Worm (Caenorhabditis elegans): ENCODE data around the gene ZK1010.8.

DNA sequence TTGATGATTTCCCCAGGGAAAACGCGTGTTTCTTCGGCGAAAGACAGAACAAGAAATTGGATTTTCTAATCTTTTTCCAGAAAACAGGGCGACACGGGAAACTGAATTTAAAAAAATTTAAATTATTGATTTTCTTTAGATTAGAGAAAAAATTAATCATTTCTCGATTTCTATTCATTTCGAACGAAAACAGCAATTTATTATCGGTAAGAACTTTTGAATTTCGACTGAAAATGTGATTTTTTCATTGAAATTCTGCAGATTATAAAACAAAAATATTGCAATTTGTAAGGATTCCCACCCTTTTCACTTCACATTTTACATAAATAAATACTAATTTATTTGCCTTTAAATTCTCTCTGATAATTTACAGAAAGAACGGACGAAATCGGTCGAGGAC lies 28.1 kb downstream of the ZK1010.8 start, which contains the start of gene bckd-1A:
- no peak for TF ChIP-seq ceh-32 (tag; optimal IDR thresholded peaks at IDR 0.05; ENCODE audit: poor library complexity)
- no peak for TF ChIP-seq snpc-4 (tag; optimal IDR thresholded peaks at IDR 0.05)
- no peak for TF ChIP-seq nhr-28 (tag; optimal IDR thresholded peaks at IDR 0.05)
- no peak for TF ChIP-seq nhr-11 (tag; optimal IDR thresholded peaks at IDR 0.05)
- no peak for TF ChIP-seq nhr-237 (tag; optimal IDR thresholded peaks at IDR 0.05)
- no peak for TF ChIP-seq ama-1 (optimal IDR thresholded peaks at IDR 0.05)
- TF ChIP-seq lin-15B (tag; optimal IDR thresholded peaks at IDR 0.05): no peak
- no peak for TF ChIP-seq fkh-10 (GFP tag; optimal IDR thresholded peaks at IDR 0.05)
- TF ChIP-seq ceh-82 (tag; optimal IDR thresholded peaks at IDR 0.05): no peak
- TF ChIP-seq jun-1 (tag; optimal IDR thresholded peaks at IDR 0.05): no peak
- no peak for TF ChIP-seq unc-39 (tag; optimal IDR thresholded peaks at IDR 0.05)
